Fruit fly (Drosophila melanogaster): Measurements from ENCODE around the gene CG1847.

dm6 chrX:11895141-11895540, 26.2 kb downstream of the CG1847 start:
- TF ChIP-seq CG8301 (tag; optimal IDR thresholded peaks at IDR 0.05): no peak
- no peak for TF ChIP-seq EcR (GFP tag; optimal IDR thresholded peaks at IDR 0.05)
- TF ChIP-seq Snoo (tag; optimal IDR thresholded peaks at IDR 0.05): no peak
- no peak for TF ChIP-seq CG17806 (tag; optimal IDR thresholded peaks at IDR 0.05)
- no peak for TF ChIP-seq fd96Ca (GFP tag; IDR thresholded peaks at IDR 0.05)
- TF ChIP-seq CG32121 (GFP tag; IDR thresholded peaks at IDR 0.05): no peak
